Worm (Caenorhabditis elegans) whole organism, L4 larva: ENCODE measurements around the gene F53F1.2.

Source experiments
- ama-1 ChIP-seq: fragments of 150-350 bp; optimal IDR thresholded peaks from 2 replicates; lab custom pipeline; 2014; ENCODE audit warnings: inconsistent platforms, mixed read lengths
- ceh-82 ChIP-seq: sonication (generic microtip); optimal IDR thresholded peaks from 2 replicates; lab custom pipeline; 2017; ENCODE audit warnings: missing biosample characterization, missing genetic modification characterization
- mdl-1 ChIP-seq, 2 experiments: fragments of 150-350 bp in 1 of 2; sonication (generic microtip) in 1 of 2; optimal IDR thresholded peaks; 2 replicates each; lab custom pipeline; 2014 to 2017; ENCODE audit warnings: missing biosample characterization in 2 of 2, missing genetic modification characterization in 2 of 2
- tag-97 ChIP-seq: fragments of 200-800 bp; sonication (Bioruptor generic); IDR thresholded peaks from 2 replicates; pipeline ENCODE4 v1.3.6; 2022; ENCODE audit warnings: missing genetic modification characterization, missing compliant biosample characterization

DNA sequence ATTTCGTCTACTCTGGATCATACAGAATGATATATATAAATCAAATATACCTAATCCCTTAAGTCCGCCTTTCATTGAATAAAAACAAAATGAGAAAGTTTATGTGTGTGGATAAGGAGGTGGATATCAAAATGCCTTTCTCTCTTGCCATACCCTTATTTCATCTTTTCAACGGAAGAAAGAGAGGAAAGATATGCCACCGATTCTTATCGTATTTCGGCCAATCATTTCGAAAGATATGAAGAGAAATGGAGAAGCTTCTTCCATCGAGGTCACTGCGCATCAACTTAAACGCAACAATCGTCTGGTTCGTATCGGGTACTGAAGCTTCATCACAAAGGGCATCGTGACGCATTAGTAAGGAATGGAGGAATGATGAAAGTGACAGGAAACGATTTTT is 6.7 kb downstream of the F53F1.2 start:
- no peak for TF ChIP-seq tag-97 (GFP tag; lab: Robert Waterston, UW)
- no peak for TF ChIP-seq ama-1 (lab: Kevin White, UChicago)
- TF ChIP-seq ceh-82 (tag; lab: Kevin White, UChicago), result no peak
- no peak for TF ChIP-seq mdl-1 (tag; optimal IDR thresholded peaks at IDR 0.05; lab: Kevin White, UChicago)
